Worm (Caenorhabditis elegans): ENCODE data around the gene fbxb-55.

ce11 chrIV:4078901-4079300 lies 10.3 kb downstream of the fbxb-55 start, which contains the start of gene C35B1.8:
- TF ChIP-seq nhr-237 (tag; optimal IDR thresholded peaks at IDR 0.05) = no peak
- TF ChIP-seq elt-1 (tag; optimal IDR thresholded peaks at IDR 0.05; ENCODE audit: borderline replicate concordance, insufficient read depth) = no peak
- no peak for TF ChIP-seq lin-13 (tag; optimal IDR thresholded peaks at IDR 0.05)
- TF ChIP-seq unc-62 (GFP tag; optimal IDR thresholded peaks at IDR 0.05) = no peak
